Worm (Caenorhabditis elegans) whole organism, L1 larva: ENCODE results near the gene hmg-4.

ENCODE experiments used
- F16B12.6 ChIP-seq: fragments of 150-350 bp; optimal IDR thresholded peaks from 2 replicates; lab custom pipeline; 2014; ENCODE audit warnings: missing biosample characterization, missing genetic modification characterization
- aha-1 ChIP-seq: fragments of 150-350 bp; optimal IDR thresholded peaks from 2 replicates; lab custom pipeline; 2014; ENCODE audit warnings: missing biosample characterization, missing genetic modification characterization
- ama-1 ChIP-seq: fragments of 150-350 bp; optimal IDR thresholded peaks from 2 replicates; lab custom pipeline; 2014
- ceh-82 ChIP-seq, 3 experiments: fragments of 150-350 bp in 1 of 3; sonication (generic microtip) in 2 of 3; optimal IDR thresholded peaks; 2 replicates each; lab custom pipeline; 2014 to 2017; ENCODE audit warnings: missing biosample characterization in 3 of 3, missing genetic modification characterization in 3 of 3
- efl-1 ChIP-seq, 4 experiments: fragments of 150-350 bp; optimal IDR thresholded peaks in 3 of 4; peaks in 1 of 4; 1 replicate in 1 of 4; 2 replicates in 3 of 4; lab custom pipeline; 2014; ENCODE audit warnings: missing biosample characterization in 2 of 4, missing genetic modification characterization in 2 of 4, missing genetic modification reagents in 2 of 4
- egl-27 ChIP-seq, 2 experiments: fragments of 150-350 bp in 1 of 2; sonication (generic microtip); optimal IDR thresholded peaks; 3 replicates each; lab custom pipeline; 2017 to 2018; ENCODE audit warnings: missing biosample characterization in 2 of 2, missing genetic modification characterization in 2 of 2, missing genetic modification reagents in 2 of 2
- elt-2 ChIP-seq: sonication (generic microtip); optimal IDR thresholded peaks from 2 replicates; lab custom pipeline; 2016; ENCODE audit warnings: missing genetic modification characterization, mild to moderate bottlenecking, inconsistent platforms, missing compliant biosample characterization, missing genetic modification reagents
- elt-3 ChIP-seq, 6 experiments: fragments of 150-350 bp in 1 of 6; sonication (generic microtip); optimal IDR thresholded peaks; 2 replicates each; lab custom pipeline; 2017 to 2018; ENCODE audit warnings: missing biosample characterization in 6 of 6, missing genetic modification characterization in 6 of 6, inconsistent platforms in 1 of 6
- fkh-10 ChIP-seq: sonication (generic microtip); optimal IDR thresholded peaks from 2 replicates; lab custom pipeline; 2017; ENCODE audit warnings: missing biosample characterization, missing genetic modification reagents, missing genetic modification characterization
- fos-1 ChIP-seq: fragments of 150-350 bp; optimal IDR thresholded peaks from 2 replicates; lab custom pipeline; 2014; ENCODE audit warnings: missing biosample characterization, missing genetic modification characterization
- hlh-4 ChIP-seq: sonication (generic microtip); optimal IDR thresholded peaks from 2 replicates; lab custom pipeline; 2016; ENCODE audit warnings: mild to moderate bottlenecking, missing genetic modification characterization, missing compliant biosample characterization
- irx-1 ChIP-seq: sonication (generic microtip); optimal IDR thresholded peaks from 2 replicates; lab custom pipeline; 2016; ENCODE audit warnings: missing genetic modification characterization, missing compliant biosample characterization
- isw-1 ChIP-seq: fragments of 200-800 bp; sonication (Bioruptor generic); IDR thresholded peaks from 2 replicates; pipeline ENCODE4 v1.3.6; 2022; ENCODE audit warnings: missing genetic modification characterization, missing compliant biosample characterization
- lin-15B ChIP-seq: fragments of 150-350 bp; sonication (generic microtip); optimal IDR thresholded peaks from 3 replicates; lab custom pipeline; 2014; ENCODE audit warnings: missing biosample characterization, missing genetic modification characterization
- lin-39 ChIP-seq: fragments of 150-350 bp; optimal IDR thresholded peaks from 2 replicates; lab custom pipeline; 2014; ENCODE audit warnings: missing biosample characterization, missing genetic modification reagents, missing genetic modification characterization
- lir-3 ChIP-seq: sonication (generic microtip); optimal IDR thresholded peaks from 2 replicates; lab custom pipeline; 2016; ENCODE audit warnings: mild to moderate bottlenecking, missing genetic modification characterization, moderate library complexity, missing compliant biosample characterization; ENCODE audit not compliant: poor library complexity
- lsy-2 ChIP-seq, 2 experiments: fragments of 150-350 bp; optimal IDR thresholded peaks; 2 replicates each; lab custom pipeline; 2014; ENCODE audit warnings: missing biosample characterization in 2 of 2, missing genetic modification characterization in 2 of 2
- mef-2 ChIP-seq: fragments of 150-350 bp; optimal IDR thresholded peaks from 2 replicates; lab custom pipeline; 2014; ENCODE audit warnings: missing biosample characterization, missing genetic modification characterization
- mep-1 ChIP-seq: fragments of 150-350 bp; optimal IDR thresholded peaks from 2 replicates; lab custom pipeline; 2014; ENCODE audit warnings: missing biosample characterization, missing genetic modification characterization
- nhr-11 ChIP-seq: fragments of 150-350 bp; optimal IDR thresholded peaks from 2 replicates; lab custom pipeline; 2014; ENCODE audit warnings: missing biosample characterization, missing genetic modification characterization
- nhr-71 ChIP-seq: sonication (generic microtip); optimal IDR thresholded peaks from 2 replicates; lab custom pipeline; 2016; ENCODE audit warnings: mild to moderate bottlenecking, missing genetic modification characterization, moderate library complexity, missing compliant biosample characterization
- nhr-76 ChIP-seq: sonication (generic microtip); optimal IDR thresholded peaks from 2 replicates; lab custom pipeline; 2017; ENCODE audit warnings: missing biosample characterization, missing genetic modification characterization
- pax-3 ChIP-seq: fragments of 200-800 bp; sonication (Bioruptor generic); optimal IDR thresholded peaks from 2 replicates; lab custom pipeline; 2018; ENCODE audit warnings: mild to moderate bottlenecking, missing genetic modification characterization, moderate library complexity, missing compliant biosample characterization
- rnt-1 ChIP-seq: sonication (generic microtip); optimal IDR thresholded peaks from 2 replicates; lab custom pipeline; 2016; ENCODE audit warnings: mild to moderate bottlenecking, missing genetic modification characterization, moderate library complexity, missing compliant biosample characterization
- snpc-4 ChIP-seq: fragments of 150-350 bp; optimal IDR thresholded peaks from 2 replicates; lab custom pipeline; 2014; ENCODE audit warnings: missing biosample characterization, missing genetic modification characterization
- sptf-1 ChIP-seq: fragments of 150-350 bp; optimal IDR thresholded peaks from 2 replicates; lab custom pipeline; 2014; ENCODE audit warnings: missing biosample characterization, missing genetic modification characterization
- sup-37 ChIP-seq: fragments of 200-800 bp; sonication (Bioruptor generic); optimal IDR thresholded peaks from 2 replicates; lab custom pipeline; 2018; ENCODE audit warnings: mild to moderate bottlenecking, missing genetic modification characterization, missing compliant biosample characterization
- swsn-7 ChIP-seq: sonication (generic microtip); optimal IDR thresholded peaks from 2 replicates; lab custom pipeline; 2016; ENCODE audit warnings: missing genetic modification characterization, missing compliant biosample characterization
- unc-130 ChIP-seq: fragments of 150-350 bp; optimal IDR thresholded peaks from 2 replicates; lab custom pipeline; 2017; ENCODE audit warnings: missing biosample characterization, missing genetic modification characterization, inconsistent platforms
- unc-62 ChIP-seq: fragments of 150-350 bp; optimal IDR thresholded peaks from 2 replicates; lab custom pipeline; 2014; ENCODE audit warnings: missing biosample characterization, missing genetic modification reagents, missing genetic modification characterization
- vab-15 ChIP-seq: sonication (generic microtip); optimal IDR thresholded peaks from 2 replicates; lab custom pipeline; 2017; ENCODE audit warnings: missing genotype, mild to moderate bottlenecking, missing genetic modification characterization, missing compliant biosample characterization
- ztf-11 ChIP-seq, 2 experiments: sonication (generic microtip); optimal IDR thresholded peaks; 2 replicates each; lab custom pipeline; 2016 to 2017; ENCODE audit warnings: missing genetic modification characterization in 2 of 2, missing biosample characterization in 1 of 2, missing compliant biosample characterization in 1 of 2
- ztf-4 ChIP-seq: fragments of 150-350 bp; optimal IDR thresholded peaks from 2 replicates; lab custom pipeline; 2014; ENCODE audit warnings: missing biosample characterization, missing genetic modification characterization

Gene hmg-4

ce11 chrIII:7349075-7349474 lies 32.3 kb downstream of the hmg-4 start, which contains the start of gene gos-28:
Gene gos-28, minus strand, starts transcription at chrIII:7349175.
- no peak for TF ChIP-seq elt-2 (tag; lab: Kevin White, UChicago)
- TF ChIP-seq hlh-4 (tag; lab: Kevin White, UChicago): no peak
- TF ChIP-seq efl-1 (optimal IDR thresholded peaks at IDR 0.05; lab: Kevin White, UChicago): no peak
- TF ChIP-seq efl-1 (GFP tag; optimal IDR thresholded peaks at IDR 0.05 in 1 of 2; lab: Kevin White, UChicago): no peak
- no peak for TF ChIP-seq sptf-1 (tag; lab: Kevin White, UChicago)
- no peak for TF ChIP-seq lin-15B (tag; lab: Kevin White, UChicago)
- no peak for TF ChIP-seq elt-3 (tag; optimal IDR thresholded peaks at IDR 0.05; lab: Kevin White, UChicago)
- no peak for TF ChIP-seq nhr-11 (tag; lab: Kevin White, UChicago)
- no peak for TF ChIP-seq sup-37 (GFP tag; lab: Kevin White, UChicago)
- no peak for TF ChIP-seq nhr-76 (tag; lab: Kevin White, UChicago)
- no peak for TF ChIP-seq rnt-1 (tag; lab: Kevin White, UChicago)
- TF ChIP-seq egl-27 (tag; optimal IDR thresholded peaks at IDR 0.05; lab: Kevin White, UChicago): no peak
- TF ChIP-seq vab-15 (tag; lab: Kevin White, UChicago): no peak
- TF ChIP-seq ztf-11 (tag; optimal IDR thresholded peaks at IDR 0.05; lab: Kevin White, UChicago): no peak

ce11 chrIII:7347049-7347448 lies 34.3 kb downstream of the hmg-4 start, which contains the start of gene F08F8.7:
Gene F08F8.7, minus strand, starts transcription at chrIII:7347149.
- TF ChIP-seq F16B12.6 (tag; lab: Kevin White, UChicago) (no peak), unc-130 (tag; lab: Kevin White, UChicago) (no peak), nhr-71 (tag; lab: Kevin White, UChicago) (no peak), lin-39 (tag; lab: Kevin White, UChicago) (no peak), lir-3 (no peak), irx-1 (tag; lab: Kevin White, UChicago) (no peak), unc-62 (GFP tag; lab: Kevin White, UChicago) (no peak)

- TF ChIP-seq ztf-4: no peak
- TF ChIP-seq efl-1 (optimal IDR thresholded peaks at IDR 0.05; lab: Kevin White, UChicago): no peak
- peak in 1 of 2 experiments; percentile 62 for TF ChIP-seq efl-1 (GFP tag; optimal IDR thresholded peaks at IDR 0.05 in 1 of 2; lab: Kevin White, UChicago)
Measured at ce11 chrIII:7343389-7343788, 38.0 kb downstream of the hmg-4 start, which contains the start of gene F08F8.6. Gene F08F8.6, plus strand, starts transcription at chrIII:7343689.

- no peak for TF ChIP-seq nhr-71 (tag; lab: Kevin White, UChicago)
- TF ChIP-seq elt-2 (tag; lab: Kevin White, UChicago): no peak
- TF ChIP-seq aha-1 (tag; lab: Kevin White, UChicago): no peak
- TF ChIP-seq swsn-7: no peak
- no peak for TF ChIP-seq fos-1 (tag; lab: Kevin White, UChicago)
- no peak for TF ChIP-seq pax-3 (tag; lab: Kevin White, UChicago)
- no peak for TF ChIP-seq mef-2 (tag; lab: Kevin White, UChicago)
- TF ChIP-seq ceh-82 (tag; optimal IDR thresholded peaks at IDR 0.05; lab: Kevin White, UChicago): no peak
- TF ChIP-seq isw-1 (GFP tag; lab: Robert Waterston, UW): no peak
- no peak for TF ChIP-seq snpc-4 (tag; lab: Kevin White, UChicago)
- TF ChIP-seq fkh-10 (GFP tag; lab: Kevin White, UChicago): no peak
- no peak for TF ChIP-seq ztf-11 (tag; optimal IDR thresholded peaks at IDR 0.05; lab: Kevin White, UChicago)
Measured at ce11 chrIII:7339138-7339537, 42.3 kb downstream of the hmg-4 start.

ce11 chrIII:7338693-7339092 lies 42.7 kb downstream of the hmg-4 start, which contains the start of gene kap-1:
Gene kap-1, plus strand, starts transcription at chrIII:7338835.
- TF ChIP-seq lsy-2 (tag; optimal IDR thresholded peaks at IDR 0.05; lab: Kevin White, UChicago) (peak in 1 of 2 experiments; percentile 12), efl-1 (optimal IDR thresholded peaks at IDR 0.05; lab: Kevin White, UChicago) (no peak), efl-1 (GFP tag; optimal IDR thresholded peaks at IDR 0.05 in 1 of 2; lab: Kevin White, UChicago) (peak in 1 of 2 experiments; percentile 86), rnt-1 (tag; lab: Kevin White, UChicago) (peak; percentile 9), ama-1 (peak; percentile 42), mep-1 (no peak), elt-2 (tag; lab: Kevin White, UChicago) (peak; percentile 14)
